Worm (Caenorhabditis elegans) whole organism, young adult: ENCODE data around the gene srbc-22.

ENCODE experiments used
- B0019.2 ChIP-seq: fragments of 200-800 bp; sonication (Bioruptor generic); conservative IDR thresholded peaks from 2 replicates; pipeline ENCODE4 v1.3.6; 2022; ENCODE audit warnings: missing genetic modification reagents, missing genetic modification characterization, missing compliant biosample characterization
- B0035.1 ChIP-seq: sonication (generic microtip); optimal IDR thresholded peaks from 2 replicates; lab custom pipeline; 2016; ENCODE audit warnings: missing genetic modification characterization, mild to moderate bottlenecking, missing compliant biosample characterization, missing genotype, missing genetic modification reagents
- B0336.3 ChIP-seq: fragments of 200-800 bp; sonication (Bioruptor generic); IDR thresholded peaks from 2 replicates; pipeline ENCODE4 v1.3.6; 2022; ENCODE audit warnings: missing genetic modification characterization, missing compliant biosample characterization
- D2030.7 ChIP-seq: fragments of 200-800 bp; sonication (Bioruptor generic); IDR thresholded peaks from 2 replicates; pipeline ENCODE4 v1.3.6; 2022; ENCODE audit warnings: missing genetic modification reagents, missing genetic modification characterization, missing compliant biosample characterization
- F33H1.4 ChIP-seq: fragments of 200-800 bp; sonication (Bioruptor generic); IDR thresholded peaks from 2 replicates; pipeline ENCODE4 v1.3.6; 2022; ENCODE audit warnings: missing genetic modification reagents, missing genetic modification characterization, missing compliant biosample characterization
- F57A8.1 ChIP-seq: fragments of 200-800 bp; sonication (Bioruptor generic); optimal IDR thresholded peaks from 2 replicates; lab custom pipeline; 2018; ENCODE audit warnings: mild to moderate bottlenecking, missing genetic modification characterization, moderate library complexity, missing compliant biosample characterization
- F57C9.4 ChIP-seq: sonication (generic microtip); optimal IDR thresholded peaks from 2 replicates; lab custom pipeline; 2017; ENCODE audit warnings: mild to moderate bottlenecking, missing genetic modification characterization, missing compliant biosample characterization
- K11D2.4 ChIP-seq: fragments of 200-800 bp; sonication (Bioruptor generic); IDR thresholded peaks from 2 replicates; pipeline ENCODE4 v1.3.6; 2022; ENCODE audit warnings: missing genetic modification reagents, missing genetic modification characterization, missing compliant biosample characterization
- Y56A3A.18 ChIP-seq: fragments of 200-800 bp; sonication (Bioruptor generic); IDR thresholded peaks from 2 replicates; pipeline ENCODE4 v1.3.6; 2022; ENCODE audit warnings: missing genetic modification reagents, missing genetic modification characterization, missing compliant biosample characterization
- Y79H2A.3 ChIP-seq: fragments of 200-800 bp; sonication (Bioruptor generic); conservative IDR thresholded peaks from 2 replicates; pipeline ENCODE4 v1.3.6; 2022; ENCODE audit warnings: missing genetic modification reagents, missing genetic modification characterization, missing compliant biosample characterization
- aptf-2 ChIP-seq: fragments of 200-800 bp; sonication (Bioruptor generic); conservative IDR thresholded peaks from 2 replicates; pipeline ENCODE4 v1.3.6; 2022; ENCODE audit warnings: missing genetic modification reagents, missing genetic modification characterization, missing compliant biosample characterization
- aptf-3 ChIP-seq: fragments of 200-800 bp; sonication (Bioruptor generic); IDR thresholded peaks from 2 replicates; pipeline ENCODE4 v1.3.6; 2022; ENCODE audit warnings: missing genetic modification characterization, missing compliant biosample characterization
- athp-1 ChIP-seq: sonication (generic microtip); optimal IDR thresholded peaks from 2 replicates; lab custom pipeline; 2017; ENCODE audit warnings: mild to moderate bottlenecking, missing genetic modification characterization, missing compliant biosample characterization
- attf-5 ChIP-seq: fragments of 200-800 bp; sonication (Bioruptor generic); optimal IDR thresholded peaks from 2 replicates; lab custom pipeline; 2018; ENCODE audit warnings: mild to moderate bottlenecking, missing genetic modification characterization, missing compliant biosample characterization
- bed-2 ChIP-seq: fragments of 200-800 bp; sonication (Bioruptor generic); IDR thresholded peaks from 2 replicates; pipeline ENCODE4 v1.3.6; 2022; ENCODE audit warnings: missing genetic modification reagents, missing genetic modification characterization, missing compliant biosample characterization
- ccch-3 ChIP-seq: fragments of 200-800 bp; sonication (Bioruptor generic); optimal IDR thresholded peaks from 2 replicates; lab custom pipeline; 2018; ENCODE audit warnings: mild to moderate bottlenecking, missing genetic modification characterization, missing compliant biosample characterization
- ceh-79 ChIP-seq: sonication (generic microtip); optimal IDR thresholded peaks from 2 replicates; lab custom pipeline; 2017; ENCODE audit warnings: mild to moderate bottlenecking, missing genetic modification characterization, missing compliant biosample characterization
- ceh-91 ChIP-seq: fragments of 200-800 bp; sonication (Bioruptor generic); IDR thresholded peaks from 2 replicates; pipeline ENCODE4 v1.3.6; 2022; ENCODE audit warnings: missing genetic modification reagents, missing genetic modification characterization, missing compliant biosample characterization
- dpff-1 ChIP-seq: sonication (generic microtip); optimal IDR thresholded peaks from 2 replicates; lab custom pipeline; 2017; ENCODE audit warnings: mild to moderate bottlenecking, missing genetic modification characterization, missing compliant biosample characterization
- dpl-1 ChIP-seq: fragments of 150-350 bp; optimal IDR thresholded peaks from 2 replicates; lab custom pipeline; 2014; ENCODE audit warnings: missing biosample characterization, missing genetic modification reagents, missing genetic modification characterization
- efl-1 ChIP-seq: fragments of 150-350 bp; optimal IDR thresholded peaks from 2 replicates; lab custom pipeline; 2014; ENCODE audit warnings: missing biosample characterization, missing genetic modification reagents, missing genetic modification characterization
- egl-18 ChIP-seq: fragments of 200-800 bp; sonication (Bioruptor generic); IDR thresholded peaks from 2 replicates; pipeline ENCODE4 v1.3.6; 2022; ENCODE audit warnings: missing genetic modification reagents, missing genetic modification characterization, missing compliant biosample characterization
- egl-44 ChIP-seq: fragments of 200-800 bp; sonication (Bioruptor generic); IDR thresholded peaks from 2 replicates; pipeline ENCODE4 v1.3.6; 2022; ENCODE audit warnings: missing genetic modification reagents, missing genetic modification characterization, missing compliant biosample characterization
- egrh-3 ChIP-seq: fragments of 200-800 bp; sonication (Bioruptor generic); IDR thresholded peaks from 2 replicates; pipeline ENCODE4 v1.3.6; 2022; ENCODE audit warnings: missing genetic modification reagents, missing genetic modification characterization, missing compliant biosample characterization
- ekl-4 ChIP-seq: fragments of 200-800 bp; sonication (Bioruptor generic); IDR thresholded peaks from 2 replicates; pipeline ENCODE4 v1.3.6; 2022; ENCODE audit warnings: missing genetic modification reagents, missing genetic modification characterization, missing compliant biosample characterization
- hmg-1.2 ChIP-seq: fragments of 200-800 bp; sonication (Bioruptor generic); IDR thresholded peaks from 2 replicates; pipeline ENCODE4 v1.3.6; 2022; ENCODE audit warnings: missing genetic modification reagents, missing genetic modification characterization, missing compliant biosample characterization
- let-526 ChIP-seq: fragments of 200-800 bp; sonication (Bioruptor generic); IDR thresholded peaks from 2 replicates; pipeline ENCODE4 v1.3.6; 2022; ENCODE audit warnings: missing genetic modification reagents, missing genetic modification characterization, missing compliant biosample characterization
- lin-26 ChIP-seq: fragments of 200-800 bp; sonication (Bioruptor generic); IDR thresholded peaks from 2 replicates; pipeline ENCODE4 v1.3.6; 2022; ENCODE audit warnings: missing genetic modification reagents, missing genetic modification characterization, missing compliant biosample characterization
- lin-40 ChIP-seq: sonication (generic microtip); optimal IDR thresholded peaks from 2 replicates; lab custom pipeline; 2016; ENCODE audit warnings: missing genetic modification characterization, mild to moderate bottlenecking, missing compliant biosample characterization, missing genotype, missing genetic modification reagents
- lir-1 ChIP-seq: fragments of 200-800 bp; sonication (Bioruptor generic); conservative IDR thresholded peaks from 2 replicates; pipeline ENCODE4 v1.3.6; 2022; ENCODE audit warnings: missing genetic modification reagents, missing genetic modification characterization, missing compliant biosample characterization
- madf-8 ChIP-seq: fragments of 200-800 bp; sonication (Bioruptor generic); conservative IDR thresholded peaks from 2 replicates; pipeline ENCODE4 v1.3.6; 2022; ENCODE audit warnings: missing genetic modification reagents, missing genetic modification characterization, missing compliant biosample characterization
- mcd-1 ChIP-seq: fragments of 200-800 bp; sonication (Bioruptor generic); IDR thresholded peaks from 2 replicates; pipeline ENCODE4 v1.3.6; 2022; ENCODE audit warnings: missing genetic modification reagents, missing genetic modification characterization, missing compliant biosample characterization
- nfya-2 ChIP-seq: fragments of 200-800 bp; sonication (Bioruptor generic); IDR thresholded peaks from 2 replicates; pipeline ENCODE4 v1.3.6; 2022; ENCODE audit warnings: missing genetic modification reagents, missing genetic modification characterization, missing compliant biosample characterization
- nhr-80 ChIP-seq: sonication (generic microtip); optimal IDR thresholded peaks from 2 replicates; lab custom pipeline; 2016; ENCODE audit warnings: missing genetic modification characterization, missing compliant biosample characterization
- pbrm-1 ChIP-seq: fragments of 200-800 bp; sonication (Bioruptor generic); IDR thresholded peaks from 2 replicates; pipeline ENCODE4 v1.3.6; 2022; ENCODE audit warnings: missing genetic modification reagents, missing genetic modification characterization, missing compliant biosample characterization
- snpc-1.3 ChIP-seq: sonication (generic microtip); optimal IDR thresholded peaks from 2 replicates; lab custom pipeline; 2017; ENCODE audit warnings: missing genetic modification characterization, mild to moderate bottlenecking, missing compliant biosample characterization, antibody characterized with exemption, moderate library complexity, missing genotype, missing genetic modification reagents; ENCODE audit not compliant: insufficient read depth
- snpc-3.4 ChIP-seq: sonication (generic microtip); optimal IDR thresholded peaks from 2 replicates; lab custom pipeline; 2017; ENCODE audit warnings: missing genetic modification characterization, mild to moderate bottlenecking, missing compliant biosample characterization, antibody characterized with exemption, moderate library complexity, missing genotype, missing genetic modification reagents
- tbx-9 ChIP-seq: sonication (generic microtip); optimal IDR thresholded peaks from 2 replicates; lab custom pipeline; 2016; ENCODE audit warnings: borderline replicate concordance, missing genetic modification characterization, inconsistent platforms, missing compliant biosample characterization
- unc-62 ChIP-seq: fragments of 150-350 bp; optimal IDR thresholded peaks from 2 replicates; lab custom pipeline; 2014; ENCODE audit warnings: missing biosample characterization, missing genetic modification reagents, missing genetic modification characterization
- ztf-25 ChIP-seq: fragments of 200-800 bp; sonication (Bioruptor generic); IDR thresholded peaks from 2 replicates; pipeline ENCODE4 v1.3.6; 2022; ENCODE audit warnings: missing genetic modification reagents, missing genetic modification characterization, missing compliant biosample characterization
- ztf-26 ChIP-seq: sonication (generic microtip); optimal IDR thresholded peaks from 2 replicates; lab custom pipeline; 2017; ENCODE audit warnings: missing genetic modification characterization, missing compliant biosample characterization
- ztf-6 ChIP-seq: fragments of 200-800 bp; sonication (Bioruptor generic); IDR thresholded peaks from 2 replicates; pipeline ENCODE4 v1.3.6; 2022; ENCODE audit warnings: missing genetic modification reagents, missing genetic modification characterization, missing compliant biosample characterization

The srbc-22 gene

DNA sequence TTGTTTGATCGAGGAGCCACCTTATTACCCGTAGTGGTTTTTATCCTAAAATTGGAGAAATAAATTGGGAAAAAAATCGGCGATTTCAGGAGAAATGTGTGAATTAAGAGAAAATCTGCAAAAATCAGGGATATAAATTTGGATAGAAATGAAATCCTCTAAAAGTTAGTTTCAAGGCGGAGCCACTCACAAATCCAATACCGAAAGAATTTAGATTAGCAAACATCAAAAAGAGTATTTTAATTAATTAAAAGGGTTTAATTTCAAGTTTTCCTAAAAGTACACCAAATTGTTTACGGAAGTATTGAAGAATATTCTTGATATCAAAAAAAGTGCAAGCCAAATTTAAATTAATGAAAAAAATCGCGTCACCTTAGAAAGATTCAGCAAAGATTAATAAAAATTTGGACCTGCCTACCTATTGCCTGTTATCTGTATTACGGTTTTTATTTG lies 35.0 kb upstream of the srbc-22 start, which contains the start of gene F22F7.8 (continued):
- TF ChIP-seq bed-2 (GFP tag; lab: Robert Waterston, UW) (no peak), lin-40 (no peak), egrh-3 (GFP tag; lab: Robert Waterston, UW) (no peak), dpff-1 (tag; lab: Kevin White, UChicago) (no peak), snpc-1.3 (no peak), ccch-3 (no peak), unc-62 (GFP tag; lab: Kevin White, UChicago) (no peak)

- TF ChIP-seq F57C9.4 (no peak), B0035.1 (tag; lab: Kevin White, UChicago) (no peak), aptf-2 (GFP tag; lab: Robert Waterston, UW) (no peak), nhr-80 (tag; lab: Kevin White, UChicago) (peak; percentile 2), F57A8.1 (no peak), hmg-1.2 (GFP tag; lab: Robert Waterston, UW) (peak; percentile 23; the same call in 1 of the 2 replicates), attf-5 (peak; percentile 3)
These were observed 34.4 kb upstream of the srbc-22 start, which contains the start of gene F22F7.2 for ce11 chrV:2122517-2122916. Gene F22F7.2 (plus strand): TSS chrV:2122782.

ce11 chrV:2123164-2123563 lies 33.8 kb upstream of the srbc-22 start:
- TF ChIP-seq nhr-80 (tag; lab: Kevin White, UChicago) (peak; percentile 62), hmg-1.2 (GFP tag; lab: Robert Waterston, UW) (no peak)

ce11 chrV:2126554-2126953 lies 30.4 kb upstream of the srbc-22 start:
- peak; percentile 34 for TF ChIP-seq madf-8 (GFP tag; lab: Robert Waterston, UW)
- TF ChIP-seq F33H1.4 (GFP tag; lab: Robert Waterston, UW) = no peak
- TF ChIP-seq B0336.3 = no peak
- no peak for TF ChIP-seq athp-1
- no peak for TF ChIP-seq ztf-6 (GFP tag; lab: Robert Waterston, UW)
- TF ChIP-seq ceh-79 (tag; lab: Kevin White, UChicago) = no peak
- TF ChIP-seq let-526 (GFP tag; lab: Robert Waterston, UW) = no peak
- peak; percentile 25 for TF ChIP-seq efl-1
- no peak for TF ChIP-seq snpc-3.4 (tag; lab: Kevin White, UChicago)

DNA sequence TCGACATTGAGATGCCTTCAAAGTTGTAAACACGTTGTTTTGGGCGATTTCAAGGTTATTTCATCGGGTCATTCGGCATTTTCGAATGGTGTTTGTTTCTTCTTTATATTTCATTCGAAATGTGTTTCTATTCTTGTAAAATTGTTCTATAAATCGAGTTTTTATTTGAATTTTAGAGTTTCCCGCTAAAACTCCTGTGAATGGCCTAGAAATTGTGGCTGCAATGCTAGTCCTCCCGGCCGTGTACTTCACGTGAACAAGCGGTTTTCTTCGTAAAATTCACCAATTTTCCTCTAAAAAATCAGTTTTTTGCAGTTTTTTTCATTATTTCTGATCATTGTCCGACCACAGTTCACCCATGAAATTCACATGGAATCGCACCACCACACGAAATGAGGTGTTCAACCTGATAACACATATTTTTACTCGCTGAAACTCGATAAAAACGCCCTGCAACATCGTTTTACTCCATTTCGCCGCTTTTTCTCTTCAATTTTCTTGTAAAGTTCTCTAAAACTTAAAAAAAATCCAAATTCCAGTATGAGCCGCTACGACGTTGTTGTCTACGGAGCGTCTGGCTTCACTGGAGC lies 29.8 kb upstream of the srbc-22 start, which contains the start of gene ldp-1:
TSS of gene ldp-1 (plus strand) at position 540 of the 590 bp plus-strand sequence.
- TF ChIP-seq ceh-91 (GFP tag; lab: Robert Waterston, UW) (peak; percentile 45; the same call in 1 of the 2 replicates), let-526 (GFP tag; lab: Robert Waterston, UW) (no peak), lin-26 (GFP tag; lab: Robert Waterston, UW) (no peak), Y56A3A.18 (GFP tag; lab: Robert Waterston, UW) (no peak), B0019.2 (GFP tag; lab: Robert Waterston, UW) (no peak), D2030.7 (GFP tag; lab: Robert Waterston, UW) (peak; percentile 20; the same call in 1 of the 2 replicates), madf-8 (GFP tag; lab: Robert Waterston, UW) (peak; percentile 16; the same call in 1 of the 2 replicates), ztf-26 (no peak), ztf-25 (no peak), lir-1 (GFP tag; lab: Robert Waterston, UW) (peak; percentile 50; the same call in 1 of the 2 replicates), egl-18 (GFP tag; lab: Robert Waterston, UW) (no peak), egl-44 (GFP tag; lab: Robert Waterston, UW) (no peak), ekl-4 (peak; percentile 9; the same call in 1 of the 2 replicates), pbrm-1 (GFP tag; lab: Robert Waterston, UW) (0 out of 2 replicates have a peak, but pooled peaks have one; percentile 32), nfya-2 (GFP tag; lab: Robert Waterston, UW) (no peak), aptf-3 (GFP tag; lab: Robert Waterston, UW) (no peak), efl-1 (peak; percentile 49), dpl-1 (GFP tag; lab: Kevin White, UChicago) (peak; percentile 73), K11D2.4 (GFP tag; lab: Robert Waterston, UW) (0 out of 2 replicates have a peak, but pooled peaks have one; percentile 46), tbx-9 (tag; lab: Kevin White, UChicago) (no peak), mcd-1 (GFP tag; lab: Robert Waterston, UW) (peak; percentile 76), Y79H2A.3 (GFP tag; lab: Robert Waterston, UW) (no peak)
